Worm (Caenorhabditis elegans) whole organism, L4 larva: ENCODE measurements around the gene sto-6.

Experiments used
- F26F4.8 ChIP-seq: fragments of 200-800 bp; sonication (Bioruptor generic); conservative IDR thresholded peaks from 2 replicates; pipeline ENCODE4 v1.3.6; 2022; ENCODE audit warnings: missing genetic modification characterization, missing compliant biosample characterization
- F37D6.2 ChIP-seq: sonication (generic microtip); optimal IDR thresholded peaks from 2 replicates; lab custom pipeline; 2016; ENCODE audit warnings: mild to moderate bottlenecking, missing genetic modification characterization, missing compliant biosample characterization
- F49E8.2 ChIP-seq: sonication (generic microtip); optimal IDR thresholded peaks from 2 replicates; lab custom pipeline; 2016; ENCODE audit warnings: missing compliant biosample characterization, mild to moderate bottlenecking, missing genetic modification characterization, borderline replicate concordance
- T20F7.1 ChIP-seq: fragments of 200-800 bp; sonication (Bioruptor generic); optimal IDR thresholded peaks from 2 replicates; lab custom pipeline; 2018; ENCODE audit warnings: mild to moderate bottlenecking, missing genetic modification characterization, missing compliant biosample characterization
- T26A8.4 ChIP-seq: fragments of 200-800 bp; sonication (Bioruptor generic); IDR thresholded peaks from 2 replicates; pipeline ENCODE4 v1.3.6; 2022; ENCODE audit warnings: missing genetic modification characterization, missing compliant biosample characterization
- Y105C5A.15 ChIP-seq: fragments of 200-800 bp; sonication (Bioruptor generic); IDR thresholded peaks from 2 replicates; pipeline ENCODE4 v1.3.6; 2022; ENCODE audit warnings: missing genetic modification characterization, missing compliant biosample characterization
- Y5F2A.4 ChIP-seq: fragments of 200-800 bp; sonication (Bioruptor generic); optimal IDR thresholded peaks from 2 replicates; lab custom pipeline; 2018; ENCODE audit warnings: mild to moderate bottlenecking, missing genetic modification characterization, missing compliant biosample characterization
- Y75B8A.6 ChIP-seq: fragments of 200-800 bp; sonication (Bioruptor generic); IDR thresholded peaks from 2 replicates; pipeline ENCODE4 v1.3.6; 2022; ENCODE audit warnings: missing genetic modification reagents, missing genetic modification characterization, missing compliant biosample characterization
- ZK337.2 ChIP-seq: fragments of 200-800 bp; sonication (Bioruptor generic); IDR thresholded peaks from 2 replicates; pipeline ENCODE4 v1.3.6; 2022; ENCODE audit warnings: missing genetic modification reagents, missing genetic modification characterization, missing compliant biosample characterization
- aha-1 ChIP-seq: fragments of 150-350 bp; peaks from one replicate; lab custom pipeline; 2014; ENCODE audit warnings: missing biosample characterization, missing genetic modification characterization
- ama-1 ChIP-seq: fragments of 150-350 bp; optimal IDR thresholded peaks from 2 replicates; lab custom pipeline; 2014; ENCODE audit warnings: inconsistent platforms, mixed read lengths
- ceh-28 ChIP-seq: fragments of 150-350 bp; optimal IDR thresholded peaks from 2 replicates; lab custom pipeline; 2014; ENCODE audit warnings: missing biosample characterization, missing genetic modification reagents, missing genetic modification characterization
- ceh-44 ChIP-seq: fragments of 200-800 bp; sonication (Bioruptor generic); IDR thresholded peaks from 2 replicates; pipeline ENCODE4 v1.3.6; 2022; ENCODE audit warnings: missing genetic modification reagents, missing genetic modification characterization, missing compliant biosample characterization
- ceh-62 ChIP-seq: sonication (generic microtip); optimal IDR thresholded peaks from 2 replicates; lab custom pipeline; 2017; ENCODE audit warnings: missing biosample characterization, missing genetic modification characterization
- ceh-82 ChIP-seq: sonication (generic microtip); optimal IDR thresholded peaks from 2 replicates; lab custom pipeline; 2017; ENCODE audit warnings: missing biosample characterization, missing genetic modification characterization
- ces-1 ChIP-seq: fragments of 150-350 bp; sonication (generic microtip); optimal IDR thresholded peaks from 4 replicates; lab custom pipeline; 2014; ENCODE audit warnings: missing biosample characterization, missing genetic modification reagents, missing genetic modification characterization
- cey-2 ChIP-seq: sonication (generic microtip); optimal IDR thresholded peaks from 3 replicates; lab custom pipeline; 2017; ENCODE audit warnings: missing genetic modification characterization, mild to moderate bottlenecking, missing compliant biosample characterization, antibody characterized with exemption, borderline replicate concordance; ENCODE audit not compliant: insufficient read depth
- ctbp-1 ChIP-seq: fragments of 200-800 bp; sonication (Bioruptor generic); IDR thresholded peaks from 2 replicates; pipeline ENCODE4 v1.3.6; 2022; ENCODE audit warnings: missing genetic modification reagents, missing genetic modification characterization, missing compliant biosample characterization
- daf-12 ChIP-seq: fragments of 150-350 bp; optimal IDR thresholded peaks from 2 replicates; lab custom pipeline; 2014; ENCODE audit warnings: missing biosample characterization, missing genetic modification reagents, missing genetic modification characterization
- daf-16 ChIP-seq, 3 experiments: sonication (generic microtip); optimal IDR thresholded peaks; 2 replicates each; lab custom pipeline; 2016 to 2017; ENCODE audit warnings: missing genetic modification characterization in 3 of 3, missing genetic modification reagents in 3 of 3, mild to moderate bottlenecking in 2 of 3, missing compliant biosample characterization in 2 of 3, missing biosample characterization in 1 of 3, moderate library complexity in 1 of 3
- dve-1 ChIP-seq: sonication (generic microtip); optimal IDR thresholded peaks from 2 replicates; lab custom pipeline; 2017; ENCODE audit warnings: antibody characterized with exemption, mild to moderate bottlenecking, missing genetic modification characterization, missing compliant biosample characterization; ENCODE audit not compliant: insufficient read depth
- fkh-10 ChIP-seq: fragments of 150-350 bp; optimal IDR thresholded peaks from 2 replicates; lab custom pipeline; 2014; ENCODE audit warnings: missing biosample characterization, missing genetic modification reagents, missing genetic modification characterization
- hif-1 ChIP-seq, 2 experiments: sonication (generic microtip); optimal IDR thresholded peaks; 2 replicates each; lab custom pipeline; 2016 to 2017; ENCODE audit warnings: missing compliant biosample characterization in 2 of 2, missing genetic modification characterization in 2 of 2, missing genetic modification reagents in 2 of 2, missing genotype in 2 of 2, mild to moderate bottlenecking in 1 of 2
- hlh-11 ChIP-seq: fragments of 200-800 bp; sonication (Bioruptor generic); optimal IDR thresholded peaks from 2 replicates; lab custom pipeline; 2018; ENCODE audit warnings: mild to moderate bottlenecking, missing genetic modification characterization, missing compliant biosample characterization
- lin-1 ChIP-seq: fragments of 200-800 bp; sonication (Bioruptor generic); IDR thresholded peaks from 2 replicates; pipeline ENCODE4 v1.3.6; 2022; ENCODE audit warnings: missing genetic modification reagents, missing genetic modification characterization, missing compliant biosample characterization
- lin-39 ChIP-seq: fragments of 150-350 bp; optimal IDR thresholded peaks from 2 replicates; lab custom pipeline; 2014; ENCODE audit warnings: missing biosample characterization, missing genetic modification reagents, missing genetic modification characterization
- mdl-1 ChIP-seq, 2 experiments: fragments of 150-350 bp in 1 of 2; sonication (generic microtip) in 1 of 2; optimal IDR thresholded peaks; 2 replicates each; lab custom pipeline; 2014 to 2017; ENCODE audit warnings: missing biosample characterization in 2 of 2, missing genetic modification characterization in 2 of 2
- mep-1 ChIP-seq: fragments of 150-350 bp; sonication (generic microtip); optimal IDR thresholded peaks from 3 replicates; lab custom pipeline; 2014; ENCODE audit warnings: missing biosample characterization, missing genetic modification characterization
- mes-2 ChIP-seq: sonication (generic microtip); optimal IDR thresholded peaks from 2 replicates; lab custom pipeline; 2016; ENCODE audit warnings: missing genotype, mild to moderate bottlenecking, missing genetic modification characterization, missing compliant biosample characterization; ENCODE audit not compliant: poor library complexity, severe bottlenecking
- nhr-102 ChIP-seq: sonication (generic microtip); optimal IDR thresholded peaks from 2 replicates; lab custom pipeline; 2016; ENCODE audit warnings: mild to moderate bottlenecking, missing genetic modification characterization, moderate library complexity, missing compliant biosample characterization
- nhr-11 ChIP-seq: fragments of 150-350 bp; optimal IDR thresholded peaks from 2 replicates; lab custom pipeline; 2014; ENCODE audit warnings: missing biosample characterization, missing genetic modification characterization
- nhr-111 ChIP-seq: fragments of 200-800 bp; sonication (Bioruptor generic); optimal IDR thresholded peaks from 2 replicates; lab custom pipeline; 2018; ENCODE audit warnings: mild to moderate bottlenecking, missing genetic modification characterization, missing compliant biosample characterization
- nhr-28 ChIP-seq: fragments of 150-350 bp; optimal IDR thresholded peaks from 2 replicates; lab custom pipeline; 2014; ENCODE audit warnings: missing biosample characterization, missing genetic modification characterization
- rbr-2 ChIP-seq: sonication (generic microtip); optimal IDR thresholded peaks from 2 replicates; lab custom pipeline; 2016; ENCODE audit warnings: missing genotype, missing genetic modification characterization, missing compliant biosample characterization
- saeg-2 ChIP-seq: fragments of 200-800 bp; sonication (Bioruptor generic); IDR thresholded peaks from 2 replicates; pipeline ENCODE4 v1.3.6; 2022; ENCODE audit warnings: missing genetic modification reagents, missing genetic modification characterization, missing compliant biosample characterization
- spr-1 ChIP-seq: sonication (generic microtip); optimal IDR thresholded peaks from 2 replicates; lab custom pipeline; 2016; ENCODE audit warnings: mild to moderate bottlenecking, missing genetic modification characterization, missing compliant biosample characterization
- spr-3 ChIP-seq: fragments of 200-800 bp; sonication (Bioruptor generic); optimal IDR thresholded peaks from 2 replicates; lab custom pipeline; 2018; ENCODE audit warnings: mild to moderate bottlenecking, missing genetic modification characterization, missing compliant biosample characterization
- tra-1 ChIP-seq: fragments of 200-800 bp; sonication (Bioruptor generic); IDR thresholded peaks from 2 replicates; pipeline ENCODE4 v1.3.6; 2022; ENCODE audit warnings: missing genetic modification reagents, missing genetic modification characterization, missing compliant biosample characterization
- vab-7 ChIP-seq: fragments of 200-800 bp; sonication (Bioruptor generic); IDR thresholded peaks from 2 replicates; pipeline ENCODE4 v1.3.6; 2022; ENCODE audit warnings: missing genetic modification reagents, missing genetic modification characterization, missing compliant biosample characterization
- zag-1 ChIP-seq: fragments of 150-350 bp; optimal IDR thresholded peaks from 2 replicates; lab custom pipeline; 2014; ENCODE audit warnings: missing biosample characterization, missing genetic modification characterization
- zip-11 ChIP-seq: fragments of 200-800 bp; sonication (Bioruptor generic); IDR thresholded peaks from 2 replicates; pipeline ENCODE4 v1.3.6; 2022; ENCODE audit warnings: missing genetic modification characterization, missing compliant biosample characterization
- ztf-7 ChIP-seq: fragments of 150-350 bp; optimal IDR thresholded peaks from 2 replicates; lab custom pipeline; 2014; ENCODE audit warnings: missing biosample characterization, missing genetic modification characterization

Gene sto-6

DNA sequence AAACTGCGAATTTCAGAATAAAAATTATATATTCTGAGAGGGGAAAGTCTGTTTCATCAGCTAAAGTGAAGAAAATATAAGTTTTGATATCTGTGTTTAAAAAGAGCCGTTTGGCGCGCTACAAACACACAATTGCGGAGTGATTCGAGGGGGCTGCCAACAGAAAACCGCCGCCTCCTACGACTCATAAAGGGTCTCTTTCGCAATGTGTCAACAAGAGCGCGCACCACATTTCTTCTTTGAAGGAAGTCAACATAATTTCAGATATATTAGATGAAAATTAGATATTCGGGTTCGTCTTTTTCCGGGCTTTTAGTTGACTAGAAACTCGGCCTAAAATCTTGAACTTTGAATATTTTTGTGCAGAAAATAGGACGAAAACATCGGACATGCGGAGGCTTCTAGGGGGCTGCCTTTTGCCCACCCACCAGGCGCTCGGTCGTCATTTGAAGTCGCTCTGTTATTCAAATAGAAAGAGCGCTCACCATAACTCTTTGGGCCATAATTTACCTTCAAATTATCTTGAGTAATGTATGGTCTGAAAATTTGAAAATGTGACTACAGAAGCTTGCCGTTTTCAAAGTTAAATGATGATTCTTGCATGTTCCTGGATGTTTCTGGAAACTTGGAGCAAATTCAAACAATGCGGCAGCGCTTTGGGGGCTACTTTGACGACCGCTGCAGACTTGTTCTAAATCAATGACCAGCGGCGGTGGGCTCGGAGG lies 26.3 kb upstream of the sto-6 start (continued):
- TF ChIP-seq ZK337.2 (no peak), fkh-10 (GFP tag; lab: Kevin White, UChicago) (peak; percentile 64), nhr-11 (tag; lab: Kevin White, UChicago) (peak; percentile 65), mes-2 (tag; lab: Kevin White, UChicago) (peak; percentile 68), daf-12 (tag; lab: Kevin White, UChicago) (no peak), dve-1 (tag; lab: Kevin White, UChicago) (peak; percentile 77), nhr-102 (peak; percentile 96), ctbp-1 (GFP tag; lab: Robert Waterston, UW) (peak; percentile 90), lin-1 (GFP tag; lab: Robert Waterston, UW) (peak; percentile 69; the same call in 1 of the 2 replicates), Y5F2A.4 (GFP tag; lab: Kevin White, UChicago) (peak; percentile 54), ama-1 (no peak), rbr-2 (tag; lab: Kevin White, UChicago) (peak; percentile 97), daf-16 (GFP tag; optimal IDR thresholded peaks at IDR 0.05; lab: Kevin White, UChicago) (peak; percentile 83 to 85), daf-16 (tag; optimal IDR thresholded peaks at IDR 0.05; lab: Kevin White, UChicago) (peak; percentile 77), F26F4.8 (GFP tag; lab: Robert Waterston, UW) (no peak), ces-1 (no peak), mdl-1 (tag; optimal IDR thresholded peaks at IDR 0.05; lab: Kevin White, UChicago) (peak; percentile 67 to 81), vab-7 (GFP tag; lab: Robert Waterston, UW) (peak; percentile 79; the same call in 1 of the 2 replicates), saeg-2 (GFP tag; lab: Robert Waterston, UW) (peak; percentile 94), ceh-82 (tag; lab: Kevin White, UChicago) (no peak), cey-2 (no peak), nhr-111 (no peak)

DNA sequence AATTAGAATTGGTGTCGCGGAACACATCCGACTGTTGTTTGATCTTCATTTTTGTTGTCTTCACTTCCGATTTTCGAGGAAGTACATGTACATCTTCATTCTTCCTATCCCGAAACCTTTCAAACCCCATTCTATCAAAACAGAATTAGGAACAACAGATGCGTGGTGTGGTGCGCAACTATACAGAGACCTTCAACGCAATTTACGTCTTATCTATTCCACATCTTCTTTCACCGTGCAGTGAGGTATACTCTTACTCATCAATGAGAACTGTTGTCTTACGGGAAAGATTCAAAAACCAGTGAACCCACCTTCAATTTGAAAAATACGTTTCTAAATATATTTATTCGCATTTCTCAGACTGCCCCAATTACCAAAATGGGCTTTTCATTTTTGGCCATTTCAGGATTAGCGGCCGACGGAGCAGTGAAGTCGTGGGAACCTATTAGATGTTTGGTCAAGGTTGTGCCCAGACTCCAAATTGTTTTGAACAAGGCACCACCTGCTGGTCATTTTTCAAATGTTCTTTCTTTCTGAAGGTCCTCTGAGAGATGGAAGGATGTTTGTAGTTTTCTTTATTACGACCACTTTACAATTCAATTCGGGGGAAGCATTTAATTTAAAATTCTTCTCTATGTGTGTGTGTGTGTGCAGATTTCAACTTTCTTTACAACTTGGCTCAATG lies 25.2 kb upstream of the sto-6 start:
- no peak for TF ChIP-seq daf-12 (tag; lab: Kevin White, UChicago)
- 0 out of 2 replicates have a peak, but pooled peaks have one; percentile 31 for TF ChIP-seq tra-1 (GFP tag; lab: Robert Waterston, UW)
- TF ChIP-seq T26A8.4: no peak
- no peak for TF ChIP-seq ceh-28 (tag; lab: Kevin White, UChicago)
- peak; percentile 13 for TF ChIP-seq aha-1 (tag; lab: Kevin White, UChicago)
- no peak for TF ChIP-seq spr-1 (tag; lab: Kevin White, UChicago)
- no peak for TF ChIP-seq hlh-11 (tag; lab: Kevin White, UChicago)
- no peak for TF ChIP-seq mes-2 (tag; lab: Kevin White, UChicago)

- TF ChIP-seq F49E8.2 (tag; lab: Kevin White, UChicago) (no peak), Y75B8A.6 (GFP tag; lab: Robert Waterston, UW) (no peak), nhr-28 (tag; lab: Kevin White, UChicago) (no peak), saeg-2 (GFP tag; lab: Robert Waterston, UW) (no peak), ztf-7 (tag; lab: Kevin White, UChicago) (no peak), spr-3 (GFP tag; lab: Kevin White, UChicago) (no peak), ceh-62 (tag; lab: Kevin White, UChicago) (no peak), zip-11 (GFP tag; lab: Robert Waterston, UW) (no peak), ceh-44 (GFP tag; lab: Robert Waterston, UW) (no peak), Y105C5A.15 (GFP tag; lab: Robert Waterston, UW) (no peak), zag-1 (no peak), T20F7.1 (GFP tag; lab: Kevin White, UChicago) (no peak), F37D6.2 (tag; lab: Kevin White, UChicago) (no peak), aha-1 (tag; lab: Kevin White, UChicago) (no peak), ceh-82 (tag; lab: Kevin White, UChicago) (no peak), mep-1 (no peak), hif-1 (tag; optimal IDR thresholded peaks at IDR 0.05; lab: Kevin White, UChicago) (no peak), lin-39 (no peak)
These were observed 24.7 kb upstream of the sto-6 start for ce11 chrX:11607500-11607823.
